Worm (Caenorhabditis elegans) whole organism, early embryonic: ENCODE measurements around the gene srh-99.

ENCODE experiments used
- B0310.2 ChIP-seq: sonication (generic microtip); optimal IDR thresholded peaks from 2 replicates; lab custom pipeline; 2016; ENCODE audit warnings: mild to moderate bottlenecking, missing genetic modification characterization, missing compliant biosample characterization
- ama-1 ChIP-seq: fragments of 150-350 bp; optimal IDR thresholded peaks from 2 replicates; lab custom pipeline; 2014
- ets-7 ChIP-seq: sonication (generic microtip); optimal IDR thresholded peaks from 2 replicates; lab custom pipeline; 2016; ENCODE audit warnings: missing genotype, missing genetic modification characterization, missing compliant biosample characterization
- hnd-1 ChIP-seq: sonication (generic microtip); optimal IDR thresholded peaks from 2 replicates; lab custom pipeline; 2016; ENCODE audit warnings: missing genetic modification characterization, missing compliant biosample characterization
- sea-1 ChIP-seq: fragments of 200-800 bp; sonication (Bioruptor generic); conservative IDR thresholded peaks from 2 replicates; pipeline ENCODE4 v1.3.6; 2022; ENCODE audit warnings: missing genetic modification characterization, missing compliant biosample characterization
- tra-4 ChIP-seq: sonication (generic microtip); optimal IDR thresholded peaks from 2 replicates; lab custom pipeline; 2017; ENCODE audit warnings: missing genetic modification characterization, missing compliant biosample characterization

ce11 chrII:3709255-3709654 lies 7.1 kb downstream of the srh-99 start, which contains the start of gene srx-110:
- TF ChIP-seq ets-7 (tag; lab: Kevin White, UChicago), result no peak
- no peak for TF ChIP-seq tra-4 (tag; lab: Kevin White, UChicago)
- no peak for TF ChIP-seq sea-1 (GFP tag; lab: Robert Waterston, UW)
- no peak for TF ChIP-seq ama-1 (lab: Kevin White, UChicago)
- no peak for TF ChIP-seq hnd-1 (tag; lab: Kevin White, UChicago)
- no peak for TF ChIP-seq B0310.2 (tag; lab: Kevin White, UChicago)
